Worm (Caenorhabditis elegans) whole organism, early embryonic: ENCODE results near the gene hmg-1.1.

Source experiments
- aly-1 ChIP-seq: sonication (generic microtip); optimal IDR thresholded peaks from 2 replicates; lab custom pipeline; 2016; ENCODE audit warnings: missing genetic modification characterization, missing compliant biosample characterization
- ama-1 ChIP-seq: fragments of 150-350 bp; optimal IDR thresholded peaks from 2 replicates; lab custom pipeline; 2014
- ets-7 ChIP-seq: sonication (generic microtip); optimal IDR thresholded peaks from 2 replicates; lab custom pipeline; 2016; ENCODE audit warnings: missing genotype, missing genetic modification characterization, missing compliant biosample characterization
- flt-1 ChIP-seq: fragments of 200-800 bp; sonication (Bioruptor generic); IDR thresholded peaks from 2 replicates; pipeline ENCODE4 v1.3.6; 2022; ENCODE audit warnings: missing genetic modification characterization, missing compliant biosample characterization
- hmg-4 ChIP-seq: fragments of 200-800 bp; sonication (Bioruptor generic); optimal IDR thresholded peaks from 2 replicates; lab custom pipeline; 2018; ENCODE audit warnings: mild to moderate bottlenecking, missing genetic modification characterization, missing compliant biosample characterization
- pes-1 ChIP-seq: fragments of 200-800 bp; sonication (Bioruptor generic); IDR thresholded peaks from 2 replicates; pipeline ENCODE4 v1.3.6; 2022; ENCODE audit warnings: missing genetic modification reagents, missing genetic modification characterization, missing compliant biosample characterization
- scrt-1 ChIP-seq: fragments of 200-800 bp; sonication (Bioruptor generic); IDR thresholded peaks from 2 replicates; pipeline ENCODE4 v1.3.6; 2022; ENCODE audit warnings: missing genetic modification characterization, missing compliant biosample characterization

DNA sequence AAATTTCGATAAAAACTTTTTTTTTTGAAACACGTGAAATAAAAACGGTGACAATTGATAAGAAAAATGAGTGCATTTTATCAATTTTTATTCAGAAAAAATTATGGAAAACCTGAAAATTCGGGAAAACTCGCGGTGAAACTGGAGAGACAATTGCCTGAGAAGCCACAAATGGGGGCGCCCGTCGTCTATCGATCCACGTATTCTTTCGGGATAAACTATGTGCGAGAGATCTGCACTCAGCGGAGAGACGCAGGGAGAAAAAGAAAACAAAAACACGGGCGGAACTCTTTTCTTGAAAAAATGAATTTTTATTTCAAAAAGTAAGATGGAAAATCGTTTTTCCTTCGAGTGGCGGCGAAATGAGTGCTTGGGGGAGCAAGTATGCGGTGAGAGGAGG, 16.6 kb upstream of the hmg-1.1 start, which contains the start of gene men-1:
- TF ChIP-seq aly-1 (tag; lab: Kevin White, UChicago) (no peak), scrt-1 (no peak), pes-1 (GFP tag; lab: Robert Waterston, UW) (no peak), hmg-4 (GFP tag; lab: Kevin White, UChicago) (no peak), ama-1 (no peak), flt-1 (GFP tag; lab: Robert Waterston, UW) (no peak), ets-7 (no peak)
